Fruit fly (Drosophila melanogaster) whole organism, embryonic: ENCODE data around the gene sol.

Experiments
- Adf1 ChIP-seq: fragments of 200-800 bp; sonication (Bioruptor generic); IDR thresholded peaks from 2 replicates; pipeline ENCODE4 v1.3.6; 2022; ENCODE audit warnings: missing biosample characterization, missing genetic modification characterization
- Aef1 ChIP-seq: fragments of 200-800 bp; sonication (Bioruptor generic); IDR thresholded peaks from 3 replicates; pipeline ENCODE4 v1.3.6; 2022; ENCODE audit warnings: missing biosample characterization, missing genetic modification characterization
- Atf6 ChIP-seq: fragments of 200-800 bp; sonication (Bioruptor generic); IDR thresholded peaks from 2 replicates; pipeline ENCODE4 v1.3.6; 2022; ENCODE audit warnings: missing biosample characterization, missing genetic modification characterization
- Bdp1 ChIP-seq: fragments of 200-800 bp; sonication (Bioruptor generic); optimal IDR thresholded peaks from 3 replicates; lab custom pipeline; 2016; ENCODE audit warnings: missing biosample characterization, missing genetic modification characterization
- Bgb ChIP-seq: fragments of 200-800 bp; sonication (Bioruptor generic); IDR thresholded peaks from 2 replicates; pipeline ENCODE4 v1.3.6; 2022; ENCODE audit warnings: missing biosample characterization, missing genetic modification characterization; ENCODE audit not compliant: partially characterized antibody
- Bteb2 ChIP-seq: fragments of 200-800 bp; sonication (Bioruptor generic); optimal IDR thresholded peaks from 2 replicates; lab custom pipeline; 2016; ENCODE audit warnings: missing biosample characterization, missing genetic modification characterization
- CG10274 ChIP-seq: fragments of 200-800 bp; sonication (Bioruptor generic); optimal IDR thresholded peaks from 3 replicates; lab custom pipeline; 2017; ENCODE audit warnings: missing biosample characterization, mild to moderate bottlenecking, missing genetic modification characterization
- CG11456 ChIP-seq: fragments of 200-800 bp; sonication (Bioruptor generic); IDR thresholded peaks from 3 replicates; pipeline ENCODE4 v1.3.6; 2022; ENCODE audit warnings: missing biosample characterization, missing genetic modification characterization
- CG12391 ChIP-seq: fragments of 200-800 bp; sonication (Bioruptor generic); optimal IDR thresholded peaks from 3 replicates; lab custom pipeline; 2018; ENCODE audit warnings: missing biosample characterization, mild to moderate bottlenecking, missing genetic modification characterization, moderate library complexity
- CG1529 ChIP-seq: fragments of 200-800 bp; sonication (Bioruptor generic); optimal IDR thresholded peaks from 3 replicates; lab custom pipeline; 2018; ENCODE audit warnings: missing biosample characterization, missing genetic modification characterization
- CG17802 ChIP-seq: fragments of 200-800 bp; sonication (Bioruptor generic); optimal IDR thresholded peaks from 2 replicates; lab custom pipeline; 2018; ENCODE audit warnings: missing biosample characterization, mild to moderate bottlenecking, missing genetic modification characterization, moderate library complexity
- CG2875 ChIP-seq: fragments of 200-800 bp; sonication (Bioruptor generic); optimal IDR thresholded peaks from 2 replicates; lab custom pipeline; 2017; ENCODE audit warnings: missing biosample characterization, mild to moderate bottlenecking, missing genetic modification characterization, missing genetic modification reagents
- CG32772 ChIP-seq: fragments of 200-800 bp; sonication (Bioruptor generic); IDR thresholded peaks from 2 replicates; pipeline ENCODE4 v1.3.6; 2022; ENCODE audit warnings: missing biosample characterization, missing genetic modification characterization
- CG33557 ChIP-seq: fragments of 200-800 bp; sonication (Bioruptor generic); optimal IDR thresholded peaks from 2 replicates; lab custom pipeline; 2019; ENCODE audit warnings: missing biosample characterization, mild to moderate bottlenecking, missing genetic modification characterization, moderate library complexity
- CG4404 ChIP-seq: fragments of 200-800 bp; sonication (Bioruptor generic); IDR thresholded peaks from 2 replicates; pipeline ENCODE4 v1.3.6; 2022; ENCODE audit warnings: missing biosample characterization, missing genetic modification characterization
- CG4424 ChIP-seq: fragments of 200-800 bp; sonication (Bioruptor generic); optimal IDR thresholded peaks from 3 replicates; lab custom pipeline; 2016; ENCODE audit warnings: missing biosample characterization, missing genetic modification characterization
- CG7963 ChIP-seq: fragments of 200-800 bp; sonication (Bioruptor generic); IDR thresholded peaks from 3 replicates; pipeline ENCODE4 v1.3.6; 2022; ENCODE audit warnings: missing biosample characterization, missing genetic modification characterization; ENCODE audit not compliant: partially characterized antibody
- CG8944 ChIP-seq: fragments of 200-800 bp; sonication (Bioruptor generic); optimal IDR thresholded peaks from 3 replicates; lab custom pipeline; 2016; ENCODE audit warnings: missing biosample characterization, missing genetic modification characterization
- CG9727 ChIP-seq: fragments of 200-800 bp; sonication (Bioruptor generic); optimal IDR thresholded peaks from 3 replicates; lab custom pipeline; 2017; ENCODE audit warnings: missing biosample characterization, mild to moderate bottlenecking, missing genetic modification characterization
- D19B ChIP-seq: fragments of 200-800 bp; sonication (Bioruptor generic); optimal IDR thresholded peaks from 2 replicates; lab custom pipeline; 2017; ENCODE audit warnings: missing biosample characterization, mild to moderate bottlenecking, missing genetic modification characterization
- Dp ChIP-seq: fragments of 200-800 bp; sonication (Bioruptor generic); optimal IDR thresholded peaks from 2 replicates; lab custom pipeline; 2018; ENCODE audit warnings: missing biosample characterization, mild to moderate bottlenecking, missing genetic modification characterization, moderate library complexity
- E2f2 ChIP-seq: fragments of 200-800 bp; sonication (Bioruptor generic); IDR thresholded peaks from 2 replicates; pipeline ENCODE4 v1.3.6; 2022; ENCODE audit warnings: missing biosample characterization, missing genetic modification characterization
- Fer3 ChIP-seq: fragments of 200-800 bp; sonication (Bioruptor generic); optimal IDR thresholded peaks from 2 replicates; lab custom pipeline; 2018; ENCODE audit warnings: missing biosample characterization, mild to moderate bottlenecking, missing genetic modification characterization, moderate library complexity
- Gsc ChIP-seq: fragments of 200-800 bp; sonication (Bioruptor generic); IDR thresholded peaks from 2 replicates; pipeline ENCODE4 v1.3.6; 2022; ENCODE audit warnings: missing biosample characterization, missing genetic modification characterization
- Kr ChIP-seq: fragments of 200-800 bp; sonication (Bioruptor generic); optimal IDR thresholded peaks from 2 replicates; lab custom pipeline; 2017; ENCODE audit warnings: missing biosample characterization, mild to moderate bottlenecking, missing genetic modification characterization
- Lpt ChIP-seq: fragments of >200 bp; optimal IDR thresholded peaks from 2 replicates; lab custom pipeline; 2018; ENCODE audit warnings: missing biosample characterization, missing genetic modification characterization
- Max ChIP-seq: fragments of 200-800 bp; sonication (Bioruptor generic); optimal IDR thresholded peaks from 2 replicates; lab custom pipeline; 2016; ENCODE audit warnings: missing biosample characterization, mild to moderate bottlenecking, missing genetic modification characterization
- Scr ChIP-seq: fragments of 200-800 bp; sonication (Bioruptor generic); IDR thresholded peaks from 2 replicates; pipeline ENCODE4 v1.3.6; 2022; ENCODE audit warnings: missing biosample characterization, missing genetic modification characterization; ENCODE audit not compliant: partially characterized antibody
- Sin3A ChIP-seq: fragments of >200 bp; optimal IDR thresholded peaks from 2 replicates; lab custom pipeline; 2018
- Taf1 ChIP-seq: fragments of 200-800 bp; sonication (Bioruptor generic); IDR thresholded peaks from 2 replicates; pipeline ENCODE4 v1.3.6; 2022; ENCODE audit warnings: missing biosample characterization, missing genetic modification characterization
- Xbp1 ChIP-seq: fragments of 200-800 bp; sonication (Bioruptor generic); optimal IDR thresholded peaks from 3 replicates; lab custom pipeline; 2016; ENCODE audit warnings: missing biosample characterization, mild to moderate bottlenecking, missing genetic modification characterization
- amos ChIP-seq: fragments of 200-800 bp; sonication (Bioruptor generic); IDR thresholded peaks from 2 replicates; pipeline ENCODE4 v1.3.6; 2022; ENCODE audit warnings: missing biosample characterization, missing genetic modification characterization; ENCODE audit not compliant: partially characterized antibody
- ara ChIP-seq: fragments of 200-800 bp; sonication (Bioruptor generic); IDR thresholded peaks from 2 replicates; pipeline ENCODE4 v1.3.6; 2022; ENCODE audit warnings: missing biosample characterization, missing genetic modification characterization
- bbx ChIP-seq: fragments of 200-800 bp; sonication (Bioruptor generic); IDR thresholded peaks from 2 replicates; pipeline ENCODE4 v1.3.6; 2022; ENCODE audit warnings: missing biosample characterization, missing genetic modification characterization; ENCODE audit not compliant: partially characterized antibody
- br ChIP-seq: fragments of >200 bp; optimal IDR thresholded peaks from 2 replicates; lab custom pipeline; 2017
- cwo ChIP-seq: fragments of 200-800 bp; sonication (Bioruptor generic); optimal IDR thresholded peaks from 3 replicates; lab custom pipeline; 2017; ENCODE audit warnings: missing biosample characterization, missing genetic modification characterization, mild to moderate bottlenecking, moderate library complexity, missing genetic modification reagents
- dmrt99B ChIP-seq: fragments of 200-800 bp; sonication (Bioruptor generic); optimal IDR thresholded peaks from 2 replicates; lab custom pipeline; 2018; ENCODE audit warnings: missing biosample characterization, mild to moderate bottlenecking, missing genetic modification characterization, moderate library complexity
- gce ChIP-seq: fragments of 200-800 bp; sonication (Bioruptor generic); IDR thresholded peaks from 3 replicates; pipeline ENCODE4 v1.3.6; 2022; ENCODE audit warnings: missing biosample characterization, missing genetic modification characterization
- gcm ChIP-seq: fragments of 200-800 bp; sonication (Bioruptor generic); optimal IDR thresholded peaks from 2 replicates; lab custom pipeline; 2019; ENCODE audit warnings: missing biosample characterization, mild to moderate bottlenecking, missing genetic modification characterization, moderate library complexity
- insv ChIP-seq, 2 experiments: fragments of 200-800 bp; sonication (Bioruptor generic); optimal IDR thresholded peaks; 3 replicates each; lab custom pipeline; 2016 to 2018; ENCODE audit warnings: missing biosample characterization in 2 of 2, missing genetic modification characterization in 2 of 2
- lilli ChIP-seq: fragments of 200-800 bp; sonication (Bioruptor generic); optimal IDR thresholded peaks from 3 replicates; lab custom pipeline; 2016; ENCODE audit warnings: missing biosample characterization, missing genetic modification characterization
- mirr ChIP-seq: fragments of 200-800 bp; sonication (Bioruptor generic); optimal IDR thresholded peaks from 3 replicates; lab custom pipeline; 2018; ENCODE audit warnings: missing biosample characterization, mild to moderate bottlenecking, missing genetic modification characterization
- nerfin-2 ChIP-seq: fragments of 200-800 bp; sonication (Bioruptor generic); IDR thresholded peaks from 2 replicates; pipeline ENCODE4 v1.3.6; 2022; ENCODE audit warnings: missing biosample characterization, missing genetic modification characterization; ENCODE audit not compliant: partially characterized antibody
- onecut ChIP-seq: fragments of 200-800 bp; sonication (Bioruptor generic); IDR thresholded peaks from 2 replicates; pipeline ENCODE4 v1.3.6; 2022; ENCODE audit warnings: missing biosample characterization, missing genetic modification characterization
- prd ChIP-seq, 3 experiments: fragments of >200 bp in 2 of 3; fragments of 200-800 bp in 1 of 3; sonication (Bioruptor generic) in 1 of 3; optimal IDR thresholded peaks in 2 of 3; IDR thresholded peaks in 1 of 3; 2 replicates in 2 of 3; 3 replicates in 1 of 3; pipeline versions ENCODE4 v1.3.6 to Lab custom; 2017 to 2022; ENCODE audit warnings: missing biosample characterization in 1 of 3, missing genetic modification characterization in 1 of 3
- pros ChIP-seq: fragments of 200-800 bp; sonication (Bioruptor generic); optimal IDR thresholded peaks from 3 replicates; lab custom pipeline; 2019; ENCODE audit warnings: missing biosample characterization, mild to moderate bottlenecking, missing genetic modification characterization, moderate library complexity
- sna ChIP-seq: fragments of 200-800 bp; sonication (Bioruptor generic); IDR thresholded peaks from 2 replicates; pipeline ENCODE4 v1.3.6; 2022; ENCODE audit warnings: missing biosample characterization, missing genetic modification characterization; ENCODE audit not compliant: partially characterized antibody
- sob ChIP-seq: fragments of 200-800 bp; sonication (Bioruptor generic); IDR thresholded peaks from 2 replicates; pipeline ENCODE4 v1.3.6; 2022; ENCODE audit warnings: missing biosample characterization, missing genetic modification characterization
- sqz ChIP-seq: fragments of 200-800 bp; sonication (Bioruptor generic); optimal IDR thresholded peaks from 3 replicates; lab custom pipeline; 2018; ENCODE audit warnings: missing biosample characterization, mild to moderate bottlenecking, missing genetic modification characterization
- wdn ChIP-seq: fragments of 200-800 bp; sonication (Bioruptor generic); IDR thresholded peaks from 2 replicates; pipeline ENCODE4 v1.3.6; 2022; ENCODE audit warnings: missing biosample characterization, missing genetic modification characterization

The sol gene

DNA sequence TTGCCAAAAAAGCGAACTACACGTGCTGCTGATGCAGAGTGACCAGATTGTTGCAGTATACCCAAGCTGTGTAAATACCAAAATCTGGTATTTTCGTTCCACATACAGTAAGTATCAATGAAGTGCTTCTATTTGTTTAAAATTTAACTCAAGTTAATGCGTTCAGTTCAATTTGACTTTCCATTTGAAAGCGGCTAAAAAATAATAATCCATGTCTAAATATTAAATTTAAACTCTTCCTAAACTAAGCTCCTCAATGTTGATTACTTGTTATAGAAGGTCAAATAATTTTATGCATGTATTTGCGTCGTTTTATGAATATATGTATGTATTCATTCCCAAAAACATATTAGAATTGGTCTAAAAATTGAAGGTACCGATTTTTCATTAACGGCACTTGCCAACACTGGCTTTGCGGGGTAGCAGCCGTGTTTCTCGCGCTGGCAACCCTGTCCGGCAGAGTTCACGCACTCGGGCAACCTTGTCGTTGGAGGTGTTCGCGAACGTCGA is at the start of gene sol, which contains the start of gene peng (continued):
- no peak for TF ChIP-seq nerfin-2 (GFP tag; lab: Robert Waterston, UW)
- peak; percentile 81 for TF ChIP-seq cwo
- peak; percentile 64 for TF ChIP-seq Sin3A (lab: Kevin White, UChicago)
- no peak for TF ChIP-seq sqz (GFP tag; lab: Kevin White, UChicago)
- TF ChIP-seq CG32772 (GFP tag; lab: Robert Waterston, UW), result peak; percentile 23
- no peak for TF ChIP-seq pros (GFP tag; lab: Kevin White, UChicago)
- peak; percentile 87 for TF ChIP-seq lilli (GFP tag; lab: Kevin White, UChicago)
- TF ChIP-seq Dp (GFP tag; lab: Kevin White, UChicago), result no peak
- peak; percentile 64 for TF ChIP-seq Bteb2 (GFP tag; lab: Kevin White, UChicago)
- TF ChIP-seq CG1529, result peak; percentile 18
- TF ChIP-seq CG10274 (GFP tag; lab: Kevin White, UChicago), result peak; percentile 12
- peak; percentile 84 for TF ChIP-seq CG9727 (GFP tag; lab: Kevin White, UChicago)
- 0 out of 2 replicates have a peak, but pooled peaks have one; percentile 24 for TF ChIP-seq onecut (GFP tag; lab: Robert Waterston, UW)
- peak; percentile 80 for TF ChIP-seq Max (GFP tag; lab: Kevin White, UChicago)
- peak; percentile 66 for TF ChIP-seq Fer3 (tag; lab: Kevin White, UChicago)
- TF ChIP-seq gcm (GFP tag; lab: Kevin White, UChicago), result peak; percentile 45
- no peak for TF ChIP-seq CG2875 (GFP tag; lab: Kevin White, UChicago)
- peak; percentile 84 for TF ChIP-seq Xbp1 (GFP tag; lab: Kevin White, UChicago)
- peak; percentile 13; the same call in 1 of the 2 replicates for TF ChIP-seq Adf1 (GFP tag; lab: Robert Waterston, UW)
- peak; percentile 72 for TF ChIP-seq sob (GFP tag; lab: Robert Waterston, UW)
- TF ChIP-seq CG7963, result no peak
- TF ChIP-seq Bgb (GFP tag; lab: Robert Waterston, UW), result no peak
- TF ChIP-seq Gsc (GFP tag; lab: Robert Waterston, UW), result no peak
- no peak for TF ChIP-seq Taf1 (GFP tag; lab: Robert Waterston, UW)
- TF ChIP-seq amos (GFP tag; lab: Robert Waterston, UW), result peak; percentile 35; the same call in 1 of the 2 replicates
- TF ChIP-seq bbx (GFP tag; lab: Robert Waterston, UW), result 0 out of 2 replicates have a peak, but pooled peaks have one; percentile 49
- peak; percentile 55 for TF ChIP-seq CG8944
- TF ChIP-seq E2f2 (GFP tag; lab: Robert Waterston, UW), result peak; percentile 46
- peak; percentile 56 for TF ChIP-seq wdn (GFP tag; lab: Robert Waterston, UW)
- TF ChIP-seq CG17802 (tag; lab: Kevin White, UChicago), result no peak
- peak; percentile 44 for TF ChIP-seq CG4404
- no peak for TF ChIP-seq prd (optimal IDR thresholded peaks at IDR 0.05; lab: Kevin White, UChicago)
- TF ChIP-seq prd (GFP tag; IDR thresholded peaks at IDR 0.05; lab: Robert Waterston, UW), result peak; percentile 69; the same call in 2 of the 3 replicates
- TF ChIP-seq Lpt (GFP tag; lab: Kevin White, UChicago), result no peak
- no peak for TF ChIP-seq Scr (GFP tag; lab: Robert Waterston, UW)
- no peak for TF ChIP-seq gce (GFP tag; lab: Robert Waterston, UW)
- no peak for TF ChIP-seq br (lab: Kevin White, UChicago)
- TF ChIP-seq sna (GFP tag; lab: Robert Waterston, UW), result no peak
- TF ChIP-seq Aef1, result peak; percentile 56
- peak in 1 of 2 experiments; percentile 45 for TF ChIP-seq insv (GFP tag; optimal IDR thresholded peaks at IDR 0.05; lab: Kevin White, UChicago)
- peak; percentile 78 for TF ChIP-seq CG4424
- TF ChIP-seq Bdp1, result peak; percentile 42
- TF ChIP-seq mirr (GFP tag; lab: Kevin White, UChicago), result peak; percentile 25
- peak; percentile 84 for TF ChIP-seq CG12391 (tag; lab: Kevin White, UChicago)
- TF ChIP-seq Atf6 (GFP tag; lab: Robert Waterston, UW), result peak; percentile 68; the same call in 1 of the 2 replicates
- no peak for TF ChIP-seq dmrt99B (tag; lab: Kevin White, UChicago)
- no peak for TF ChIP-seq Kr (GFP tag; lab: Kevin White, UChicago)
- no peak; the same call in 2 of the 3 replicates for TF ChIP-seq CG11456 (GFP tag; lab: Robert Waterston, UW)
- peak; percentile 62 for TF ChIP-seq CG33557 (GFP tag; lab: Kevin White, UChicago)
- TF ChIP-seq D19B (GFP tag; lab: Kevin White, UChicago), result peak; percentile 42
- peak; percentile 48; the same call in 1 of the 2 replicates for TF ChIP-seq ara (GFP tag; lab: Robert Waterston, UW)
